Worm (Caenorhabditis elegans) whole organism, mixed stage, embryonic: ENCODE data around the gene R12H7.4.

Experiments
- blmp-1 ChIP-seq: fragments of 150-350 bp; optimal IDR thresholded peaks from 2 replicates; lab custom pipeline; 2014; ENCODE audit warnings: missing biosample characterization, missing genetic modification characterization
- ceh-39 ChIP-seq: fragments of 150-350 bp; optimal IDR thresholded peaks from 2 replicates; lab custom pipeline; 2014; ENCODE audit warnings: missing biosample characterization, missing genetic modification characterization
- elt-3 ChIP-seq: fragments of 150-350 bp; optimal IDR thresholded peaks from 2 replicates; lab custom pipeline; 2014; ENCODE audit warnings: missing biosample characterization, missing genetic modification characterization
- lin-32 ChIP-seq: fragments of 200-800 bp; sonication (Bioruptor generic); optimal IDR thresholded peaks from 2 replicates; lab custom pipeline; 2018; ENCODE audit warnings: mild to moderate bottlenecking, missing genetic modification characterization, missing compliant biosample characterization
- lsy-2 ChIP-seq: fragments of 150-350 bp; optimal IDR thresholded peaks from 2 replicates; lab custom pipeline; 2014; ENCODE audit warnings: missing biosample characterization, missing genetic modification characterization
- mab-5 ChIP-seq: fragments of 150-350 bp; optimal IDR thresholded peaks from 2 replicates; lab custom pipeline; 2014; ENCODE audit warnings: missing biosample characterization, missing genetic modification characterization
- nhr-12 ChIP-seq: fragments of 150-350 bp; optimal IDR thresholded peaks from 2 replicates; lab custom pipeline; 2014; ENCODE audit warnings: missing biosample characterization, missing genetic modification characterization
- nhr-28 ChIP-seq: fragments of 150-350 bp; optimal IDR thresholded peaks from 2 replicates; lab custom pipeline; 2014; ENCODE audit warnings: missing biosample characterization, missing genetic modification characterization
- nhr-76 ChIP-seq: sonication (generic microtip); optimal IDR thresholded peaks from 2 replicates; lab custom pipeline; 2017; ENCODE audit warnings: missing biosample characterization, missing genetic modification characterization
- sptf-1 ChIP-seq: sonication (generic microtip); optimal IDR thresholded peaks from 2 replicates; lab custom pipeline; 2017; ENCODE audit warnings: mild to moderate bottlenecking, missing genetic modification characterization, moderate library complexity, missing compliant biosample characterization
- unc-39 ChIP-seq: fragments of 150-350 bp; optimal IDR thresholded peaks from 2 replicates; lab custom pipeline; 2014; ENCODE audit warnings: missing biosample characterization, missing genetic modification characterization
- unc-62 ChIP-seq: fragments of 150-350 bp; optimal IDR thresholded peaks from 2 replicates; lab custom pipeline; 2014; ENCODE audit warnings: missing biosample characterization, missing genetic modification reagents, missing genetic modification characterization

- TF ChIP-seq lin-32 (GFP tag; lab: Kevin White, UChicago) (no peak), nhr-12 (tag; lab: Kevin White, UChicago) (no peak), blmp-1 (tag; lab: Kevin White, UChicago) (no peak), nhr-76 (tag; lab: Kevin White, UChicago) (no peak), unc-62 (GFP tag; lab: Kevin White, UChicago) (no peak), elt-3 (tag; lab: Kevin White, UChicago) (no peak), mab-5 (tag; lab: Kevin White, UChicago) (no peak), nhr-28 (tag; lab: Kevin White, UChicago) (no peak), unc-39 (tag; lab: Kevin White, UChicago) (no peak), sptf-1 (no peak), ceh-39 (no peak), lsy-2 (tag; lab: Kevin White, UChicago) (no peak)
Measured at ce11 chrX:13206911-13207310, 10.0 kb upstream of the R12H7.4 start.
